Worm (Caenorhabditis elegans) whole organism, mixed stage, embryonic: ENCODE measurements around the gene C17H11.4.

ENCODE experiments used
- blmp-1 ChIP-seq: fragments of 150-350 bp; optimal IDR thresholded peaks from 2 replicates; lab custom pipeline; 2014; ENCODE audit warnings: missing biosample characterization, missing genetic modification characterization
- ces-1 ChIP-seq: fragments of 150-350 bp; optimal IDR thresholded peaks from 2 replicates; lab custom pipeline; 2014; ENCODE audit warnings: missing biosample characterization, missing genetic modification reagents, missing genetic modification characterization
- elt-3 ChIP-seq: fragments of 150-350 bp; optimal IDR thresholded peaks from 2 replicates; lab custom pipeline; 2014; ENCODE audit warnings: missing biosample characterization, missing genetic modification characterization
- mep-1 ChIP-seq: fragments of 150-350 bp; optimal IDR thresholded peaks from 2 replicates; lab custom pipeline; 2017; ENCODE audit warnings: missing biosample characterization, missing genetic modification reagents, missing genetic modification characterization, inconsistent platforms
- nhr-237 ChIP-seq: fragments of 150-350 bp; optimal IDR thresholded peaks from 2 replicates; lab custom pipeline; 2014; ENCODE audit warnings: missing biosample characterization, missing genetic modification characterization
- nhr-28 ChIP-seq: fragments of 150-350 bp; optimal IDR thresholded peaks from 2 replicates; lab custom pipeline; 2014; ENCODE audit warnings: missing biosample characterization, missing genetic modification characterization
- sem-2 ChIP-seq: fragments of 200-800 bp; sonication (Bioruptor generic); optimal IDR thresholded peaks from 2 replicates; lab custom pipeline; 2018; ENCODE audit warnings: mild to moderate bottlenecking, missing genetic modification characterization, missing compliant biosample characterization
- unc-39 ChIP-seq: fragments of 150-350 bp; optimal IDR thresholded peaks from 2 replicates; lab custom pipeline; 2014; ENCODE audit warnings: missing biosample characterization, missing genetic modification characterization
- unc-62 ChIP-seq: fragments of 150-350 bp; optimal IDR thresholded peaks from 2 replicates; lab custom pipeline; 2014; ENCODE audit warnings: missing biosample characterization, missing genetic modification reagents, missing genetic modification characterization
- ztf-11 ChIP-seq: fragments of 150-350 bp; optimal IDR thresholded peaks from 2 replicates; lab custom pipeline; 2014; ENCODE audit warnings: missing biosample characterization, missing genetic modification characterization

DNA sequence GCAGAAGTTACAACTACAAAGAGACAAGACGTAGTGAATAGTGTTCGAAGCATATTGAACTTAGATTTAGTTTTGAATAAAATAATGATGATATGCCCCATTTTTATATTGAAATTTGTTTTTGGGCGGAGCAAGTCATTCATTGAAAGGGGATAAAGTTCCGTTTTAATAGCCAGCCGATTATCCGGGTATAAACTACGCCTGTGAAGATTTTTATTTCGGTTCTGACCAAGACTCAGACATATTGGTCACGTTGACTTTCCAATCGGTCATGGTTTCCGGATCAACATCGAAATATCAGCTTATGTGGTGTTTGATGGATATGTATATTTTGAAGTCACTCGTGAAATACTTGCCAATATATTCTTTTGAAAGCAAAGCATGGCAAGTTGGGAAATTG is 37.2 kb upstream of the C17H11.4 start, which contains the start of gene K02A6.4:
- TF ChIP-seq mep-1 (no peak), unc-62 (GFP tag; lab: Kevin White, UChicago) (no peak), ztf-11 (tag; lab: Kevin White, UChicago) (no peak), blmp-1 (tag; lab: Kevin White, UChicago) (no peak), elt-3 (tag; lab: Kevin White, UChicago) (no peak), unc-39 (no peak), nhr-237 (no peak), nhr-28 (no peak), sem-2 (GFP tag; lab: Kevin White, UChicago) (no peak), ces-1 (GFP tag; lab: Kevin White, UChicago) (no peak)
